Fruit fly (Drosophila melanogaster) whole organism, embryonic: ENCODE data around the gene Dh31.

Experiments
- Aef1 ChIP-seq: fragments of 200-800 bp; sonication (Bioruptor generic); IDR thresholded peaks from 3 replicates; pipeline ENCODE4 v1.3.6; 2022; ENCODE audit warnings: missing biosample characterization, missing genetic modification characterization
- Atf3 ChIP-seq: fragments of 200-800 bp; sonication (Bioruptor generic); optimal IDR thresholded peaks from 3 replicates; lab custom pipeline; 2016; ENCODE audit warnings: missing biosample characterization, missing genetic modification characterization
- CG10267 ChIP-seq: fragments of 200-800 bp; sonication (Bioruptor generic); optimal IDR thresholded peaks from 2 replicates; lab custom pipeline; 2018; ENCODE audit warnings: missing biosample characterization, mild to moderate bottlenecking, missing genetic modification characterization, moderate library complexity
- CG11093 ChIP-seq: fragments of 200-800 bp; sonication (Bioruptor generic); IDR thresholded peaks from 3 replicates; pipeline ENCODE4 v1.3.6; 2022; ENCODE audit warnings: missing biosample characterization, missing genetic modification characterization
- CG11696 ChIP-seq: fragments of 200-800 bp; sonication (Bioruptor generic); IDR thresholded peaks from 2 replicates; pipeline ENCODE4 v1.3.6; 2022; ENCODE audit warnings: missing biosample characterization, missing genetic modification characterization
- CG12236 ChIP-seq: fragments of 200-800 bp; sonication (Bioruptor generic); optimal IDR thresholded peaks from 2 replicates; lab custom pipeline; 2016; ENCODE audit warnings: missing biosample characterization, missing genetic modification characterization
- CG12299 ChIP-seq: fragments of 200-800 bp; sonication (Bioruptor generic); optimal IDR thresholded peaks from 2 replicates; lab custom pipeline; 2018; ENCODE audit warnings: missing biosample characterization, mild to moderate bottlenecking, missing genetic modification characterization
- CG12391 ChIP-seq: fragments of 200-800 bp; sonication (Bioruptor generic); optimal IDR thresholded peaks from 3 replicates; lab custom pipeline; 2018; ENCODE audit warnings: missing biosample characterization, mild to moderate bottlenecking, missing genetic modification characterization, moderate library complexity
- CG14441 ChIP-seq: fragments of 200-800 bp; sonication (Bioruptor generic); IDR thresholded peaks from 2 replicates; pipeline ENCODE4 v1.3.6; 2022; ENCODE audit warnings: missing biosample characterization, missing genetic modification characterization
- CG15601 ChIP-seq: fragments of 200-800 bp; sonication (Bioruptor generic); optimal IDR thresholded peaks from 3 replicates; lab custom pipeline; 2019; ENCODE audit warnings: missing biosample characterization, mild to moderate bottlenecking, missing genetic modification characterization, moderate library complexity
- CG1603 ChIP-seq: fragments of 200-800 bp; sonication (Bioruptor generic); optimal IDR thresholded peaks from 2 replicates; lab custom pipeline; 2019; ENCODE audit warnings: missing biosample characterization, mild to moderate bottlenecking, missing genetic modification characterization, moderate library complexity
- CG16815 ChIP-seq: fragments of 200-800 bp; sonication (Bioruptor generic); optimal IDR thresholded peaks from 3 replicates; lab custom pipeline; 2017; ENCODE audit warnings: missing biosample characterization, mild to moderate bottlenecking, missing genetic modification characterization
- CG17361 ChIP-seq: fragments of 200-800 bp; sonication (Bioruptor generic); IDR thresholded peaks from 3 replicates; pipeline ENCODE4 v1.3.6; 2022; ENCODE audit warnings: missing biosample characterization, missing genetic modification characterization
- CG17802 ChIP-seq: fragments of 200-800 bp; sonication (Bioruptor generic); optimal IDR thresholded peaks from 2 replicates; lab custom pipeline; 2018; ENCODE audit warnings: missing biosample characterization, mild to moderate bottlenecking, missing genetic modification characterization, moderate library complexity
- CG2116 ChIP-seq: fragments of 200-800 bp; sonication (Bioruptor generic); optimal IDR thresholded peaks from 3 replicates; lab custom pipeline; 2018; ENCODE audit warnings: missing biosample characterization, mild to moderate bottlenecking, missing genetic modification characterization
- CG2202 ChIP-seq: fragments of 200-800 bp; sonication (Bioruptor generic); optimal IDR thresholded peaks from 2 replicates; lab custom pipeline; 2018; ENCODE audit warnings: missing biosample characterization, mild to moderate bottlenecking, missing genetic modification characterization
- CG30020 ChIP-seq: fragments of 200-800 bp; optimal IDR thresholded peaks from 2 replicates; lab custom pipeline; 2019; ENCODE audit warnings: missing biosample characterization, mild to moderate bottlenecking, missing genetic modification characterization, moderate library complexity
- CG31441 ChIP-seq: fragments of 200-800 bp; sonication (Bioruptor generic); IDR thresholded peaks from 2 replicates; pipeline ENCODE4 v1.3.6; 2022; ENCODE audit warnings: missing biosample characterization, missing genetic modification characterization
- CG32532 ChIP-seq: fragments of 200-800 bp; sonication (Bioruptor generic); IDR thresholded peaks from 2 replicates; pipeline ENCODE4 v1.3.6; 2022; ENCODE audit warnings: missing biosample characterization, missing genetic modification characterization
- CG4730 ChIP-seq: fragments of 200-800 bp; sonication (Bioruptor generic); IDR thresholded peaks from 2 replicates; pipeline ENCODE4 v1.3.6; 2022; ENCODE audit warnings: missing biosample characterization, missing genetic modification characterization
- CG4854 ChIP-seq: fragments of 200-800 bp; sonication (Bioruptor generic); optimal IDR thresholded peaks from 2 replicates; lab custom pipeline; 2016; ENCODE audit warnings: missing biosample characterization, missing genetic modification characterization, inconsistent platforms
- CG7357 ChIP-seq: fragments of 200-800 bp; sonication (Bioruptor generic); IDR thresholded peaks from 3 replicates; pipeline ENCODE4 v1.3.6; 2022; ENCODE audit warnings: missing biosample characterization, missing genetic modification characterization
- CG8478 ChIP-seq: fragments of >200 bp; optimal IDR thresholded peaks from 2 replicates; lab custom pipeline; 2018
- CG8765 ChIP-seq: fragments of 200-800 bp; sonication (Bioruptor generic); IDR thresholded peaks from 2 replicates; pipeline ENCODE4 v1.3.6; 2022; ENCODE audit warnings: missing biosample characterization, missing genetic modification characterization
- CkIIα-i1 ChIP-seq: fragments of 200-800 bp; sonication (Bioruptor generic); IDR thresholded peaks from 2 replicates; pipeline ENCODE4 v1.3.6; 2022; ENCODE audit warnings: missing biosample characterization, missing genetic modification characterization
- CrebB ChIP-seq: fragments of 200-800 bp; sonication (Bioruptor generic); optimal IDR thresholded peaks from 3 replicates; lab custom pipeline; 2018; ENCODE audit warnings: missing biosample characterization, mild to moderate bottlenecking, missing genetic modification characterization
- HHEX ChIP-seq: fragments of 200-800 bp; sonication (Bioruptor generic); optimal IDR thresholded peaks from 3 replicates; lab custom pipeline; 2017; ENCODE audit warnings: missing biosample characterization, mild to moderate bottlenecking, missing genetic modification characterization, missing genetic modification reagents
- Hey ChIP-seq: fragments of 200-800 bp; sonication (Bioruptor generic); optimal IDR thresholded peaks from 3 replicates; lab custom pipeline; 2018; ENCODE audit warnings: missing biosample characterization, mild to moderate bottlenecking, missing genetic modification characterization
- HmgD ChIP-seq: fragments of 200-800 bp; sonication (Bioruptor generic); optimal IDR thresholded peaks from 3 replicates; lab custom pipeline; 2016; ENCODE audit warnings: missing biosample characterization, missing genetic modification characterization
- Mad ChIP-seq: fragments of 200-800 bp; sonication (Bioruptor generic); optimal IDR thresholded peaks from 2 replicates; lab custom pipeline; 2016; ENCODE audit warnings: missing biosample characterization, missing genetic modification characterization
- NC2β ChIP-seq: fragments of 200-800 bp; sonication (Bioruptor generic); optimal IDR thresholded peaks from 2 replicates; lab custom pipeline; 2016; ENCODE audit warnings: missing biosample characterization, missing genetic modification characterization
- Nf-YA ChIP-seq: fragments of 200-800 bp; sonication (Bioruptor generic); IDR thresholded peaks from 2 replicates; pipeline ENCODE4 v1.3.6; 2022; ENCODE audit warnings: missing biosample characterization, missing genetic modification characterization
- NfI ChIP-seq: fragments of 200-800 bp; sonication (Bioruptor generic); optimal IDR thresholded peaks from 3 replicates; lab custom pipeline; 2018; ENCODE audit warnings: missing biosample characterization, mild to moderate bottlenecking, missing genetic modification characterization, moderate library complexity
- Oaz ChIP-seq: fragments of 200-800 bp; sonication (Bioruptor generic); IDR thresholded peaks from 2 replicates; pipeline ENCODE4 v1.3.6; 2022; ENCODE audit warnings: missing biosample characterization, missing genetic modification characterization
- Pdp1 ChIP-seq, 2 experiments: fragments of 200-800 bp; sonication (Bioruptor generic); optimal IDR thresholded peaks; 3 replicates each; lab custom pipeline; 2016; ENCODE audit warnings: missing biosample characterization in 2 of 2, missing genetic modification characterization in 2 of 2, mild to moderate bottlenecking in 1 of 2, moderate library complexity in 1 of 2
- Side ChIP-seq: fragments of 200-800 bp; sonication (Bioruptor generic); optimal IDR thresholded peaks from 2 replicates; lab custom pipeline; 2016; ENCODE audit warnings: missing biosample characterization, missing genetic modification characterization
- al ChIP-seq: fragments of 200-800 bp; sonication (Bioruptor generic); IDR thresholded peaks from 2 replicates; pipeline ENCODE4 v1.3.6; 2022; ENCODE audit warnings: missing biosample characterization, missing genetic modification characterization
- bab2 ChIP-seq: fragments of 200-800 bp; sonication (Bioruptor generic); optimal IDR thresholded peaks from 2 replicates; lab custom pipeline; 2016; ENCODE audit warnings: missing biosample characterization, missing genetic modification characterization
- bigmax ChIP-seq: fragments of 200-800 bp; sonication (Bioruptor generic); optimal IDR thresholded peaks from 2 replicates; lab custom pipeline; 2018; ENCODE audit warnings: missing biosample characterization, mild to moderate bottlenecking, missing genetic modification characterization
- crc ChIP-seq: fragments of 200-800 bp; sonication (Bioruptor generic); optimal IDR thresholded peaks from 2 replicates; lab custom pipeline; 2016; ENCODE audit warnings: missing biosample characterization, missing genetic modification characterization
- crp ChIP-seq, 2 experiments: fragments of 200-800 bp; sonication (Bioruptor generic); optimal IDR thresholded peaks; 2 replicates in 1 of 2; 3 replicates in 1 of 2; lab custom pipeline; 2017; ENCODE audit warnings: missing biosample characterization in 2 of 2, missing genetic modification characterization in 2 of 2, mild to moderate bottlenecking in 1 of 2, moderate library complexity in 1 of 2
- inv ChIP-seq: fragments of 200-800 bp; sonication (Bioruptor generic); IDR thresholded peaks from 2 replicates; pipeline ENCODE4 v1.3.6; 2022; ENCODE audit warnings: missing biosample characterization, missing genetic modification characterization; ENCODE audit not compliant: partially characterized antibody
- jumu ChIP-seq: fragments of 200-800 bp; sonication (Bioruptor generic); optimal IDR thresholded peaks from 3 replicates; lab custom pipeline; 2016; ENCODE audit warnings: missing biosample characterization, missing genetic modification characterization
- ken ChIP-seq: fragments of 200-800 bp; sonication (Bioruptor generic); IDR thresholded peaks from 3 replicates; pipeline ENCODE4 v1.3.6; 2022; ENCODE audit warnings: missing biosample characterization, missing genetic modification characterization
- klu ChIP-seq: fragments of 200-800 bp; sonication (Bioruptor generic); IDR thresholded peaks from 2 replicates; pipeline ENCODE4 v1.3.6; 2022; ENCODE audit warnings: missing biosample characterization, missing genetic modification characterization
- nerfin-2 ChIP-seq: fragments of 200-800 bp; sonication (Bioruptor generic); IDR thresholded peaks from 2 replicates; pipeline ENCODE4 v1.3.6; 2022; ENCODE audit warnings: missing biosample characterization, missing genetic modification characterization; ENCODE audit not compliant: partially characterized antibody
- rib ChIP-seq: fragments of 200-800 bp; sonication (Bioruptor generic); IDR thresholded peaks from 2 replicates; pipeline ENCODE4 v1.3.6; 2022; ENCODE audit warnings: missing biosample characterization, missing genetic modification characterization
- salm ChIP-seq: fragments of 200-800 bp; sonication (Bioruptor generic); optimal IDR thresholded peaks from 2 replicates; lab custom pipeline; 2018; ENCODE audit warnings: missing biosample characterization, mild to moderate bottlenecking, missing genetic modification characterization
- sens-2 ChIP-seq: fragments of 200-800 bp; sonication (Bioruptor generic); IDR thresholded peaks from 2 replicates; pipeline ENCODE4 v1.3.6; 2022; ENCODE audit warnings: missing biosample characterization, missing genetic modification characterization
- slp2 ChIP-seq: fragments of 200-800 bp; sonication (Bioruptor generic); optimal IDR thresholded peaks from 2 replicates; lab custom pipeline; 2016; ENCODE audit warnings: missing biosample characterization, missing genetic modification characterization
- trh ChIP-seq: fragments of 200-800 bp; sonication (Bioruptor generic); optimal IDR thresholded peaks from 2 replicates; lab custom pipeline; 2016; ENCODE audit warnings: missing biosample characterization, missing genetic modification characterization
- ttk ChIP-seq: fragments of 200-800 bp; sonication (Bioruptor generic); IDR thresholded peaks from 2 replicates; pipeline ENCODE4 v2.1.2; 2022; ENCODE audit warnings: missing biosample characterization, missing genetic modification characterization
- zfh2 ChIP-seq: fragments of 200-800 bp; sonication (Bioruptor generic); optimal IDR thresholded peaks from 2 replicates; lab custom pipeline; 2016; ENCODE audit warnings: missing biosample characterization, missing genetic modification characterization

Dh31 gene

DNA sequence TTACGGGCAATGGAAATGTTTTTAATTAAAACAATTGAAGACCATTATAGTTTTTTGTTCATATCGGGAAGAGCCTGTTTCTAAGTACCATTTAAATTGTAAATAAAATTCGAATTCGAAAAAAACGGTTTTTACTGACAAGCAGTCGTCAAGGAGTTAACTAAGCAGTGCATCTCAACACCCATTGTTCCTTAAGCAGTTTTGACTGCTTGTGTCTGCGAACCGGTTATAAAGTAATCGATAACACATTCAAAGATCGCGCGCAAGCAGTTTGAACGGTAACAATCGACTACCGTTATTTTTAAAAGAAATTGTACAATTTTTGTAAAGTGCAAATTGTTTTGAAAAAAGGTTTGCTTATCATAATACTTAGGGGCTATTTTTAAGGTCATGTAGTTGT lies 28.7 kb downstream of the Dh31 start (continued):
- TF ChIP-seq crc (no peak), rib (GFP tag; lab: Robert Waterston, UW) (no peak), crp (GFP tag; optimal IDR thresholded peaks at IDR 0.05; lab: Kevin White, UChicago) (peak in 1 of 2 experiments; percentile 69), CG1603 (peak; percentile 75), CG2202 (tag; lab: Kevin White, UChicago) (no peak), nerfin-2 (GFP tag; lab: Robert Waterston, UW) (no peak), CG12299 (tag; lab: Kevin White, UChicago) (no peak), CG4854 (GFP tag; lab: Kevin White, UChicago) (no peak), CG12391 (no peak), trh (no peak), Mad (no peak), jumu (no peak), CG32532 (GFP tag; lab: Robert Waterston, UW) (no peak), CG17361 (GFP tag; lab: Robert Waterston, UW) (no peak), HHEX (no peak), NfI (GFP tag; lab: Kevin White, UChicago) (no peak), ken (GFP tag; lab: Robert Waterston, UW) (no peak), CG7357 (GFP tag; lab: Robert Waterston, UW) (no peak), CG17802 (tag; lab: Kevin White, UChicago) (no peak), HmgD (GFP tag; lab: Kevin White, UChicago) (peak; percentile 84), al (GFP tag; lab: Robert Waterston, UW) (no peak), Nf-YA (GFP tag; lab: Robert Waterston, UW) (no peak), CG8478 (lab: Kevin White, UChicago) (peak; percentile 87), CG14441 (GFP tag; lab: Robert Waterston, UW) (no peak), CG11093 (no peak), ttk (GFP tag; lab: Robert Waterston, UW) (no peak), inv (peak; percentile 29; the same call in 1 of the 2 replicates), Pdp1 (GFP tag; optimal IDR thresholded peaks at IDR 0.05; lab: Kevin White, UChicago) (peak in 1 of 2 experiments; percentile 54), Side (GFP tag; lab: Kevin White, UChicago) (no peak), salm (tag; lab: Kevin White, UChicago) (no peak), Hey (tag; lab: Kevin White, UChicago) (no peak), CG11696 (GFP tag; lab: Robert Waterston, UW) (no peak), slp2 (GFP tag; lab: Kevin White, UChicago) (no peak), Aef1 (no peak), zfh2 (no peak), klu (no peak), CG2116 (GFP tag; lab: Kevin White, UChicago) (peak; percentile 53), CkIIα-i1 (GFP tag; lab: Robert Waterston, UW) (no peak), Atf3 (GFP tag; lab: Kevin White, UChicago) (no peak), CG15601 (peak; percentile 20), CG8765 (GFP tag; lab: Robert Waterston, UW) (no peak), CG12236 (no peak), bab2 (GFP tag; lab: Kevin White, UChicago) (no peak), CrebB (tag; lab: Kevin White, UChicago) (no peak), CG31441 (no peak), CG16815 (no peak), CG10267 (peak; percentile 78), Oaz (GFP tag; lab: Robert Waterston, UW) (no peak), CG4730 (no peak), CG30020 (tag; lab: Kevin White, UChicago) (no peak), bigmax (GFP tag; lab: Kevin White, UChicago) (no peak), sens-2 (no peak), NC2β (GFP tag; lab: Kevin White, UChicago) (no peak)
